Fruit fly (Drosophila melanogaster): ENCODE results near the gene CG9853.

Gene CG9853

DNA sequence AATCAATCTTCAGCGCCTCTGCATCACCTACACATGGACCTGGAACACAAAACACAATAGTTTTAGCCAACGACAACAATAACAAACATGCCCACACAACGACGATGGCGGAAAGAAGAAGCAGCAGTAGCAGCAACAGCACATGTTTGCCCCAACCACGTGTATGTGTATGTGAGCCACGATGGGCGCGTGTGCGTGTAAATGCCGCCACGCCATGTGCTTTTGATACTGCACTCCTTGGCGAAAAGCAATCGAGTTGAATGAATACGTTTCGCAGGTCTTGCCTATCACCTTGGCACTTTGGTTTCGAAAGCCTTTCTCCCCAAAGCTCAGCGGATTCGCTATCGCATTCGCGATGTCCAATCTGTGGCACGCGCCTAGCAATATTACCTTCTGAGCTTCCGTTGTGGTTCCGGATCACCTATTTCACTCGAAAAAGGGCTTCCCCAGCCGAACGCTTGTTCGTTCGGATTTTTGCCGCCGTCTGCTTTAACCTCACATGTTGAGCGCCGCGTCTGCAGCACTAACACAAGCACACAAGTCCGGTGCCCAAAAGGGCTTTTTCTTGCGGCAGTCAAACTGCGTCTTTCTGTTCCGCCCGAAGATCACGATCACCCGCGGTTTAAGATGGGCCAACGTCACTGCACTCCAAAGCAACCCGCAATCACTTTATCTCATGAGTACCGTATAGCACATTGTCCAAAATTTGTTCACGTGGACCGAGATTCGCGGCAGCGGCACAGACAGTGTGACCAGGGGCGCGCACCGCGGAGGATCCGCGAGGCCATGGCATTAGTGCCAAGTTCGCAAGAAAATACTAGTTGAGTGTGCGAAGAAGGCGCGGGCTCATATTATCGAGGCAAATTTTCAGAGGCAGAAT, 27.0 kb upstream of the CG9853 start, which contains the start of gene srl (continued):
- TF ChIP-seq Dip3 (GFP tag; optimal IDR thresholded peaks at IDR 0.05) (no peak), CG7357 (GFP tag; IDR thresholded peaks at IDR 0.05) (no peak), zfh2 (GFP tag; optimal IDR thresholded peaks at IDR 0.05) (no peak), prd (optimal IDR thresholded peaks at IDR 0.05) (no peak), prd (GFP tag; IDR thresholded peaks at IDR 0.05) (no peak), Hr51 (GFP tag; optimal IDR thresholded peaks at IDR 0.05) (no peak), CG1647 (GFP tag; optimal IDR thresholded peaks at IDR 0.05) (no peak), CG13123 (GFP tag; optimal IDR thresholded peaks at IDR 0.05) (no peak), CoRest (tag; optimal IDR thresholded peaks at IDR 0.05) (no peak), Dref (GFP tag; IDR thresholded peaks at IDR 0.05) (no peak), Mrtf (GFP tag; IDR thresholded peaks at IDR 0.05) (no peak), Eip74EF (GFP tag; optimal IDR thresholded peaks at IDR 0.05) (no peak), ttk (GFP tag; IDR thresholded peaks at IDR 0.05) (no peak), Hr78 (GFP tag; optimal IDR thresholded peaks at IDR 0.05) (no peak), CG7372 (GFP tag; IDR thresholded peaks at IDR 0.05) (no peak), bowl (GFP tag; IDR thresholded peaks at IDR 0.05) (no peak), NC2α (GFP tag; optimal IDR thresholded peaks at IDR 0.05) (no peak), ci (GFP tag; IDR thresholded peaks at IDR 0.05) (peak; percentile 38; the same call in 2 of the 3 replicates), CG2199 (GFP tag; IDR thresholded peaks at IDR 0.05) (peak; percentile 85; the same call in 2 of the 3 replicates), Atf6 (GFP tag; IDR thresholded peaks at IDR 0.05) (peak; percentile 20; the same call in 1 of the 2 replicates), Fer1 (GFP tag; optimal IDR thresholded peaks at IDR 0.05) (peak; percentile 25), ERR (GFP tag; optimal IDR thresholded peaks at IDR 0.05) (no peak), nmo (GFP tag; optimal IDR thresholded peaks at IDR 0.05) (peak; percentile 3), CG14441 (GFP tag; IDR thresholded peaks at IDR 0.05) (no peak), bcd (GFP tag; optimal IDR thresholded peaks at IDR 0.05) (no peak), CG7963 (GFP tag; IDR thresholded peaks at IDR 0.05; ENCODE audit: partially characterized antibody) (no peak; the same call in 2 of the 3 replicates), zf30C (GFP tag; optimal IDR thresholded peaks at IDR 0.05) (no peak), CG16815 (GFP tag; optimal IDR thresholded peaks at IDR 0.05) (no peak), CG6689 (GFP tag; IDR thresholded peaks at IDR 0.05) (no peak), dmrt11E (tag; optimal IDR thresholded peaks at IDR 0.05) (no peak), hth (optimal IDR thresholded peaks at IDR 0.05) (no peak), sens (GFP tag) (peak; percentile 80), C15 (GFP tag; IDR thresholded peaks at IDR 0.05) (no peak), onecut (GFP tag; IDR thresholded peaks at IDR 0.05) (no peak), luna (GFP tag; optimal IDR thresholded peaks at IDR 0.05) (no peak), MESR4 (GFP tag; optimal IDR thresholded peaks at IDR 0.05) (peak; percentile 95), wdn (GFP tag; IDR thresholded peaks at IDR 0.05) (no peak), ind (GFP tag; optimal IDR thresholded peaks at IDR 0.05) (no peak), CG9437 (GFP tag; optimal IDR thresholded peaks at IDR 0.05) (no peak), Fer3 (tag; optimal IDR thresholded peaks at IDR 0.05) (no peak), Xbp1 (GFP tag; optimal IDR thresholded peaks at IDR 0.05) (no peak), trem (tag; optimal IDR thresholded peaks at IDR 0.05) (peak; percentile 66), CG12299 (tag; optimal IDR thresholded peaks at IDR 0.05) (no peak), stwl (tag; optimal IDR thresholded peaks at IDR 0.05) (peak; percentile 72), ac (GFP tag; optimal IDR thresholded peaks at IDR 0.05) (no peak), CG7786 (GFP tag; optimal IDR thresholded peaks at IDR 0.05) (no peak), Gsc (GFP tag; IDR thresholded peaks at IDR 0.05) (no peak), CG17568 (GFP tag; optimal IDR thresholded peaks at IDR 0.05) (no peak), CG17912 (GFP tag; optimal IDR thresholded peaks at IDR 0.05) (no peak), tll (GFP tag; optimal IDR thresholded peaks at IDR 0.05) (no peak)

All from whole organism, embryonic.